Worm (Caenorhabditis elegans) whole organism, late embryonic: ENCODE data around the gene pqn-27.

Experiments
- C08G9.2 ChIP-seq: sonication (generic microtip); optimal IDR thresholded peaks from 2 replicates; lab custom pipeline; 2016; ENCODE audit warnings: mild to moderate bottlenecking, missing genetic modification characterization, moderate library complexity, missing compliant biosample characterization
- F13H6.1 ChIP-seq: sonication (generic microtip); optimal IDR thresholded peaks from 2 replicates; lab custom pipeline; 2016; ENCODE audit warnings: missing genetic modification characterization, missing compliant biosample characterization
- K02D7.2 ChIP-seq: sonication (generic microtip); optimal IDR thresholded peaks from 2 replicates; lab custom pipeline; 2017; ENCODE audit warnings: mild to moderate bottlenecking, missing genetic modification characterization, missing compliant biosample characterization
- T23F11.4 ChIP-seq: fragments of 200-800 bp; sonication (Bioruptor generic); optimal IDR thresholded peaks from 2 replicates; lab custom pipeline; 2018; ENCODE audit warnings: mild to moderate bottlenecking, missing genetic modification characterization, missing compliant biosample characterization
- ahr-1 ChIP-seq: sonication (generic microtip); optimal IDR thresholded peaks from 2 replicates; lab custom pipeline; 2016; ENCODE audit warnings: missing genetic modification characterization, missing compliant biosample characterization
- ama-1 ChIP-seq: fragments of 150-350 bp; optimal IDR thresholded peaks from 2 replicates; lab custom pipeline; 2014
- ceh-14 ChIP-seq: sonication (generic microtip); optimal IDR thresholded peaks from 2 replicates; lab custom pipeline; 2016; ENCODE audit warnings: missing genotype, missing genetic modification characterization, missing compliant biosample characterization
- ceh-18 ChIP-seq: sonication (generic microtip); optimal IDR thresholded peaks from 2 replicates; lab custom pipeline; 2016; ENCODE audit warnings: missing genetic modification characterization, missing compliant biosample characterization
- ceh-2 ChIP-seq: sonication (generic microtip); optimal IDR thresholded peaks from 2 replicates; lab custom pipeline; 2016; ENCODE audit warnings: missing genotype, missing genetic modification characterization, missing compliant biosample characterization
- ceh-22 ChIP-seq: sonication (generic microtip); optimal IDR thresholded peaks from 2 replicates; lab custom pipeline; 2017; ENCODE audit warnings: missing biosample characterization, missing genetic modification characterization
- ceh-34 ChIP-seq: sonication (generic microtip); optimal IDR thresholded peaks from 2 replicates; lab custom pipeline; 2016; ENCODE audit warnings: mild to moderate bottlenecking, missing genetic modification characterization, missing compliant biosample characterization
- ceh-45 ChIP-seq: fragments of 200-800 bp; sonication (Bioruptor generic); IDR thresholded peaks from 2 replicates; pipeline ENCODE4 v1.3.6; 2022; ENCODE audit warnings: missing genetic modification reagents, missing genetic modification characterization, missing compliant biosample characterization
- ceh-6 ChIP-seq: fragments of 200-800 bp; sonication (Bioruptor generic); optimal IDR thresholded peaks from 2 replicates; lab custom pipeline; 2018; ENCODE audit warnings: mild to moderate bottlenecking, missing genetic modification characterization, missing compliant biosample characterization
- che-1 ChIP-seq: sonication (generic microtip); optimal IDR thresholded peaks from 2 replicates; lab custom pipeline; 2016; ENCODE audit warnings: mild to moderate bottlenecking, missing genetic modification characterization, missing compliant biosample characterization
- elt-2 ChIP-seq: sonication (generic microtip); optimal IDR thresholded peaks from 2 replicates; lab custom pipeline; 2016; ENCODE audit warnings: missing genetic modification reagents, missing genetic modification characterization, missing compliant biosample characterization
- elt-4 ChIP-seq: sonication (generic microtip); optimal IDR thresholded peaks from 2 replicates; lab custom pipeline; 2016; ENCODE audit warnings: missing genetic modification characterization, missing compliant biosample characterization
- ets-4 ChIP-seq: sonication (generic microtip); optimal IDR thresholded peaks from 2 replicates; lab custom pipeline; 2016; ENCODE audit warnings: missing genetic modification characterization, missing compliant biosample characterization
- fax-1 ChIP-seq: sonication (generic microtip); optimal IDR thresholded peaks from 2 replicates; lab custom pipeline; 2016; ENCODE audit warnings: missing genotype, missing genetic modification characterization, missing compliant biosample characterization
- fkh-10 ChIP-seq: fragments of 150-350 bp; optimal IDR thresholded peaks from 2 replicates; lab custom pipeline; 2014; ENCODE audit warnings: missing biosample characterization, missing genetic modification reagents, missing genetic modification characterization
- gmeb-2 ChIP-seq: sonication (generic microtip); optimal IDR thresholded peaks from 2 replicates; lab custom pipeline; 2016; ENCODE audit warnings: missing genetic modification characterization, inconsistent platforms, missing compliant biosample characterization
- hlh-13 ChIP-seq: fragments of 200-800 bp; sonication (Bioruptor generic); optimal IDR thresholded peaks from 2 replicates; lab custom pipeline; 2018; ENCODE audit warnings: mild to moderate bottlenecking, missing genetic modification characterization, missing compliant biosample characterization
- hlh-30 ChIP-seq: sonication (generic microtip); optimal IDR thresholded peaks from 2 replicates; lab custom pipeline; 2017; ENCODE audit warnings: antibody characterized with exemption, missing genetic modification characterization, missing compliant biosample characterization; ENCODE audit not compliant: insufficient read depth
- hlh-6 ChIP-seq: sonication (generic microtip); optimal IDR thresholded peaks from 2 replicates; lab custom pipeline; 2016; ENCODE audit warnings: missing genotype, missing genetic modification characterization, missing compliant biosample characterization
- lim-6 ChIP-seq: sonication (generic microtip); optimal IDR thresholded peaks from 2 replicates; lab custom pipeline; 2016; ENCODE audit warnings: missing genetic modification characterization, missing compliant biosample characterization
- lin-11 ChIP-seq: fragments of 200-800 bp; sonication (Bioruptor generic); optimal IDR thresholded peaks from 2 replicates; lab custom pipeline; 2018; ENCODE audit warnings: mild to moderate bottlenecking, missing genetic modification characterization, missing compliant biosample characterization
- madf-2 ChIP-seq: sonication (generic microtip); optimal IDR thresholded peaks from 2 replicates; lab custom pipeline; 2017; ENCODE audit warnings: missing genetic modification characterization, missing compliant biosample characterization
- mec-3 ChIP-seq: sonication (generic microtip); optimal IDR thresholded peaks from 2 replicates; lab custom pipeline; 2016; ENCODE audit warnings: borderline replicate concordance, missing genetic modification characterization, missing compliant biosample characterization
- nfya-1 ChIP-seq: sonication (generic microtip); optimal IDR thresholded peaks from 2 replicates; lab custom pipeline; 2017; ENCODE audit warnings: missing genetic modification characterization, mild to moderate bottlenecking, missing compliant biosample characterization, antibody characterized with exemption, moderate library complexity
- nhr-11 ChIP-seq: fragments of 150-350 bp; optimal IDR thresholded peaks from 2 replicates; lab custom pipeline; 2014; ENCODE audit warnings: missing biosample characterization, missing genetic modification characterization
- nhr-232 ChIP-seq: sonication (generic microtip); optimal IDR thresholded peaks from 2 replicates; lab custom pipeline; 2016; ENCODE audit warnings: missing genetic modification characterization, missing compliant biosample characterization
- odd-2 ChIP-seq: sonication (generic microtip); optimal IDR thresholded peaks from 2 replicates; lab custom pipeline; 2017; ENCODE audit warnings: antibody characterized with exemption, mild to moderate bottlenecking, missing genetic modification characterization, missing compliant biosample characterization
- pat-9 ChIP-seq: fragments of 200-800 bp; sonication (Bioruptor generic); optimal IDR thresholded peaks from 2 replicates; lab custom pipeline; 2018; ENCODE audit warnings: mild to moderate bottlenecking, missing genetic modification characterization, moderate library complexity, missing compliant biosample characterization
- pha-4 ChIP-seq: fragments of 150-350 bp; optimal IDR thresholded peaks from 2 replicates; lab custom pipeline; 2018; ENCODE audit warnings: missing biosample characterization, missing genetic modification reagents, missing genetic modification characterization
- pqm-1 ChIP-seq: sonication (generic microtip); optimal IDR thresholded peaks from 2 replicates; lab custom pipeline; 2016; ENCODE audit warnings: missing genetic modification characterization, missing compliant biosample characterization
- pros-1 ChIP-seq: fragments of 150-350 bp; optimal IDR thresholded peaks from 2 replicates; lab custom pipeline; 2014; ENCODE audit warnings: missing biosample characterization, missing genetic modification reagents, missing genetic modification characterization
- rnt-1 ChIP-seq: sonication (generic microtip); optimal IDR thresholded peaks from 2 replicates; lab custom pipeline; 2016; ENCODE audit warnings: missing genetic modification characterization, missing compliant biosample characterization
- sox-2 ChIP-seq: fragments of 200-800 bp; sonication (Bioruptor generic); IDR thresholded peaks from 2 replicates; pipeline ENCODE4 v1.3.6; 2022; ENCODE audit warnings: missing genetic modification reagents, missing genetic modification characterization, missing compliant biosample characterization
- sox-4 ChIP-seq: sonication (generic microtip); optimal IDR thresholded peaks from 2 replicates; lab custom pipeline; 2017; ENCODE audit warnings: mild to moderate bottlenecking, missing genetic modification characterization, inconsistent platforms, missing compliant biosample characterization
- syd-9 ChIP-seq: sonication (generic microtip); optimal IDR thresholded peaks from 2 replicates; lab custom pipeline; 2016; ENCODE audit warnings: mild to moderate bottlenecking, missing genetic modification characterization, moderate library complexity, missing compliant biosample characterization
- tbx-2 ChIP-seq: sonication (generic microtip); optimal IDR thresholded peaks from 2 replicates; lab custom pipeline; 2016; ENCODE audit warnings: missing genetic modification characterization, missing compliant biosample characterization
- tbx-7 ChIP-seq: sonication (generic microtip); optimal IDR thresholded peaks from 2 replicates; lab custom pipeline; 2016; ENCODE audit warnings: missing genotype, missing genetic modification characterization, missing compliant biosample characterization
- ttx-3 ChIP-seq: sonication (generic microtip); optimal IDR thresholded peaks from 2 replicates; lab custom pipeline; 2016; ENCODE audit warnings: missing genetic modification reagents, missing genetic modification characterization, missing compliant biosample characterization
- unc-3 ChIP-seq, 2 experiments: fragments of 200-800 bp in 1 of 2; sonication (Bioruptor generic) in 1 of 2; sonication (generic microtip) in 1 of 2; conservative IDR thresholded peaks in 1 of 2; optimal IDR thresholded peaks in 1 of 2; 2 replicates each; pipeline versions ENCODE4 v1.3.6 to Lab custom; 2016 to 2022; ENCODE audit warnings: missing compliant biosample characterization in 2 of 2, missing genetic modification characterization in 2 of 2, missing genetic modification reagents in 1 of 2
- unc-55 ChIP-seq: sonication (generic microtip); optimal IDR thresholded peaks from 2 replicates; lab custom pipeline; 2017; ENCODE audit warnings: missing biosample characterization, missing genetic modification reagents, missing genetic modification characterization
- zip-5 ChIP-seq: sonication (generic microtip); optimal IDR thresholded peaks from 2 replicates; lab custom pipeline; 2016; ENCODE audit warnings: missing genetic modification characterization, missing compliant biosample characterization

The pqn-27 gene

ce11 chrII:13467838-13468389 lies 7.5 kb upstream of the pqn-27 start:
- TF ChIP-seq pros-1 (tag; lab: Kevin White, UChicago) (no peak), elt-2 (tag; lab: Kevin White, UChicago) (peak; percentile 96)

ce11 chrII:13465381-13465838 lies 5.0 kb upstream of the pqn-27 start:
- TF ChIP-seq pros-1 (tag; lab: Kevin White, UChicago) (no peak), elt-2 (tag; lab: Kevin White, UChicago) (peak; percentile 2), nfya-1 (no peak), ceh-18 (tag; lab: Kevin White, UChicago) (no peak), unc-55 (GFP tag; lab: Kevin White, UChicago) (no peak)

- no peak for TF ChIP-seq ahr-1 (tag; lab: Kevin White, UChicago)
- TF ChIP-seq ceh-2 (tag; lab: Kevin White, UChicago): no peak
- peak; percentile 4 for TF ChIP-seq F13H6.1 (tag; lab: Kevin White, UChicago)
- TF ChIP-seq odd-2 (tag; lab: Kevin White, UChicago): no peak
- TF ChIP-seq K02D7.2: no peak
- TF ChIP-seq ceh-6 (GFP tag; lab: Kevin White, UChicago): no peak
- no peak for TF ChIP-seq nhr-11 (tag; lab: Kevin White, UChicago)
- no peak for TF ChIP-seq pha-4
- TF ChIP-seq syd-9 (tag; lab: Kevin White, UChicago): no peak
- peak; percentile 66 for TF ChIP-seq tbx-2 (tag; lab: Kevin White, UChicago)
- no peak for TF ChIP-seq ets-4
- no peak for TF ChIP-seq sox-2 (GFP tag; lab: Robert Waterston, UW)
- TF ChIP-seq sox-4 (tag; lab: Kevin White, UChicago): no peak
- TF ChIP-seq T23F11.4 (GFP tag; lab: Kevin White, UChicago): no peak
- TF ChIP-seq ceh-22 (tag; lab: Kevin White, UChicago): no peak
- no peak for TF ChIP-seq gmeb-2 (tag; lab: Kevin White, UChicago)
- no peak for TF ChIP-seq lim-6 (tag; lab: Kevin White, UChicago)
- no peak for TF ChIP-seq nhr-232 (tag; lab: Kevin White, UChicago)
- TF ChIP-seq unc-55 (GFP tag; lab: Kevin White, UChicago): peak; percentile 97
- TF ChIP-seq madf-2 (tag; lab: Kevin White, UChicago): no peak
- TF ChIP-seq ceh-34 (tag; lab: Kevin White, UChicago): peak; percentile 5
- TF ChIP-seq pat-9: peak; percentile 1
- TF ChIP-seq fkh-10 (GFP tag; lab: Kevin White, UChicago): no peak
- TF ChIP-seq elt-4 (tag; lab: Kevin White, UChicago): no peak
- TF ChIP-seq fax-1 (tag; lab: Kevin White, UChicago): no peak
- no peak for TF ChIP-seq ttx-3 (tag; lab: Kevin White, UChicago)
- TF ChIP-seq pqm-1: peak; percentile 37
- no peak for TF ChIP-seq ceh-45 (GFP tag; lab: Robert Waterston, UW)
- TF ChIP-seq tbx-7 (tag; lab: Kevin White, UChicago): no peak
- no peak for TF ChIP-seq hlh-6 (tag; lab: Kevin White, UChicago)
- no peak for TF ChIP-seq lin-11 (tag; lab: Kevin White, UChicago)
- TF ChIP-seq nfya-1: peak; percentile 61
- no peak for TF ChIP-seq pros-1 (tag; lab: Kevin White, UChicago)
- TF ChIP-seq C08G9.2 (tag; lab: Kevin White, UChicago): no peak
- TF ChIP-seq zip-5 (tag; lab: Kevin White, UChicago): no peak
- peak; percentile 53 for TF ChIP-seq hlh-30 (tag; lab: Kevin White, UChicago)
- TF ChIP-seq che-1 (tag; lab: Kevin White, UChicago): no peak
- TF ChIP-seq elt-2 (tag; lab: Kevin White, UChicago): peak; percentile 77
- TF ChIP-seq ama-1 (lab: Kevin White, UChicago): peak; percentile 81
- no peak for TF ChIP-seq mec-3 (tag; lab: Kevin White, UChicago)
- TF ChIP-seq unc-3 (GFP tag; conservative IDR thresholded peaks at IDR 0.05; lab: Robert Waterston, UW): no peak
- no peak for TF ChIP-seq unc-3 (tag; optimal IDR thresholded peaks at IDR 0.05; lab: Kevin White, UChicago)
- no peak for TF ChIP-seq hlh-13 (GFP tag; lab: Kevin White, UChicago)
- no peak for TF ChIP-seq ceh-14 (tag; lab: Kevin White, UChicago)
- TF ChIP-seq rnt-1: peak; percentile 75
Observed at ce11 chrII:13461604-13462375, 1.3 kb upstream of the pqn-27 start.
